Worm (Caenorhabditis elegans) whole organism, L2 larva: ENCODE data around the gene F01D5.7.

ENCODE experiments used
- C34F6.9 ChIP-seq: fragments of 150-350 bp; optimal IDR thresholded peaks from 2 replicates; lab custom pipeline; 2014; ENCODE audit warnings: missing biosample characterization, missing genetic modification characterization
- F13H6.1 ChIP-seq: sonication (generic microtip); optimal IDR thresholded peaks from 2 replicates; lab custom pipeline; 2016; ENCODE audit warnings: missing genetic modification characterization, missing compliant biosample characterization
- R02D3.7 ChIP-seq: fragments of 150-350 bp; optimal IDR thresholded peaks from 2 replicates; lab custom pipeline; 2014; ENCODE audit warnings: missing biosample characterization, missing genetic modification characterization
- Y55F3AM.14 ChIP-seq: fragments of 200-800 bp; sonication (Bioruptor generic); optimal IDR thresholded peaks from 2 replicates; lab custom pipeline; 2018; ENCODE audit warnings: mild to moderate bottlenecking, missing genetic modification characterization, missing compliant biosample characterization
- ZK546.5 ChIP-seq: sonication (generic microtip); optimal IDR thresholded peaks from 2 replicates; lab custom pipeline; 2017; ENCODE audit warnings: missing biosample characterization, missing genetic modification characterization
- alr-1 ChIP-seq: fragments of 150-350 bp; optimal IDR thresholded peaks from 2 replicates; lab custom pipeline; 2014; ENCODE audit warnings: missing biosample characterization, missing genetic modification characterization
- aly-2 ChIP-seq: fragments of 150-350 bp; optimal IDR thresholded peaks from 2 replicates; lab custom pipeline; 2014; ENCODE audit warnings: missing biosample characterization, missing genetic modification characterization
- ama-1 ChIP-seq: fragments of 150-350 bp; optimal IDR thresholded peaks from 2 replicates; lab custom pipeline; 2018; ENCODE audit warnings: inconsistent platforms
- blmp-1 ChIP-seq: sonication (generic microtip); optimal IDR thresholded peaks from 2 replicates; lab custom pipeline; 2017; ENCODE audit warnings: missing genetic modification characterization, mild to moderate bottlenecking, missing compliant biosample characterization, antibody characterized with exemption, moderate library complexity; ENCODE audit not compliant: insufficient read depth
- ceh-16 ChIP-seq: fragments of 150-350 bp; optimal IDR thresholded peaks from 2 replicates; lab custom pipeline; 2014; ENCODE audit warnings: missing biosample characterization, missing genetic modification characterization
- ceh-82 ChIP-seq: fragments of 150-350 bp; optimal IDR thresholded peaks from 2 replicates; lab custom pipeline; 2014; ENCODE audit warnings: missing biosample characterization, missing genetic modification characterization
- crh-2 ChIP-seq: sonication (generic microtip); optimal IDR thresholded peaks from 2 replicates; lab custom pipeline; 2017; ENCODE audit warnings: missing biosample characterization, missing genetic modification characterization
- dmd-4 ChIP-seq: sonication (generic microtip); optimal IDR thresholded peaks from 2 replicates; lab custom pipeline; 2017; ENCODE audit warnings: missing biosample characterization, missing genetic modification characterization
- egl-27 ChIP-seq: sonication (generic microtip); optimal IDR thresholded peaks from 3 replicates; lab custom pipeline; 2017; ENCODE audit warnings: missing biosample characterization, missing genetic modification reagents, missing genetic modification characterization
- elt-1 ChIP-seq: fragments of 150-350 bp; optimal IDR thresholded peaks from 2 replicates; lab custom pipeline; 2014; ENCODE audit warnings: missing biosample characterization, missing genetic modification characterization
- elt-3 ChIP-seq: sonication (generic microtip); optimal IDR thresholded peaks from 2 replicates; lab custom pipeline; 2017; ENCODE audit warnings: missing biosample characterization, missing genetic modification characterization
- fos-1 ChIP-seq: fragments of 150-350 bp; optimal IDR thresholded peaks from 2 replicates; lab custom pipeline; 2014; ENCODE audit warnings: missing biosample characterization, missing genetic modification characterization
- gmeb-1 ChIP-seq: fragments of 150-350 bp; optimal IDR thresholded peaks from 2 replicates; lab custom pipeline; 2014; ENCODE audit warnings: missing biosample characterization, missing genetic modification characterization
- lin-11 ChIP-seq: fragments of 150-350 bp; sonication (generic microtip); optimal IDR thresholded peaks from 2 replicates; lab custom pipeline; 2014; ENCODE audit warnings: missing biosample characterization, missing genetic modification characterization, inconsistent platforms, mixed read lengths
- lin-13 ChIP-seq: fragments of 150-350 bp; optimal IDR thresholded peaks from 2 replicates; lab custom pipeline; 2014; ENCODE audit warnings: missing biosample characterization, missing genetic modification reagents, missing genetic modification characterization
- lin-39 ChIP-seq: fragments of 150-350 bp; optimal IDR thresholded peaks from 2 replicates; lab custom pipeline; 2014; ENCODE audit warnings: missing biosample characterization, missing genetic modification reagents, missing genetic modification characterization
- lsy-2 ChIP-seq, 2 experiments: fragments of 150-350 bp in 1 of 2; sonication (generic microtip) in 1 of 2; optimal IDR thresholded peaks; 2 replicates each; lab custom pipeline; 2014 to 2017; ENCODE audit warnings: missing biosample characterization in 2 of 2, missing genetic modification characterization in 2 of 2
- mab-5 ChIP-seq: fragments of 150-350 bp; optimal IDR thresholded peaks from 2 replicates; lab custom pipeline; 2014; ENCODE audit warnings: missing biosample characterization, missing genetic modification characterization
- mbf-1 ChIP-seq: sonication (generic microtip); optimal IDR thresholded peaks from 2 replicates; lab custom pipeline; 2017; ENCODE audit warnings: missing biosample characterization, missing genetic modification characterization
- mdl-1 ChIP-seq, 2 experiments: fragments of 150-350 bp in 1 of 2; sonication (generic microtip) in 1 of 2; optimal IDR thresholded peaks; 2 replicates each; lab custom pipeline; 2017; ENCODE audit warnings: missing biosample characterization in 2 of 2, missing genetic modification characterization in 2 of 2
- nhr-10 ChIP-seq: sonication (generic microtip); optimal IDR thresholded peaks from 2 replicates; lab custom pipeline; 2017; ENCODE audit warnings: missing biosample characterization, missing genetic modification characterization
- nhr-11 ChIP-seq: fragments of 150-350 bp; optimal IDR thresholded peaks from 2 replicates; lab custom pipeline; 2014; ENCODE audit warnings: missing biosample characterization, missing genetic modification characterization
- nhr-12 ChIP-seq: fragments of 150-350 bp; optimal IDR thresholded peaks from 2 replicates; lab custom pipeline; 2014; ENCODE audit warnings: missing biosample characterization, missing genetic modification characterization
- nhr-129 ChIP-seq: fragments of 150-350 bp; optimal IDR thresholded peaks from 2 replicates; lab custom pipeline; 2014; ENCODE audit warnings: missing biosample characterization, missing genetic modification characterization
- nhr-21 ChIP-seq: fragments of 150-350 bp; optimal IDR thresholded peaks from 2 replicates; lab custom pipeline; 2014; ENCODE audit warnings: missing biosample characterization, missing genetic modification characterization
- nhr-23 ChIP-seq: fragments of 150-350 bp; optimal IDR thresholded peaks from 2 replicates; lab custom pipeline; 2014; ENCODE audit warnings: missing biosample characterization, missing genetic modification reagents, missing genetic modification characterization
- nhr-237 ChIP-seq: fragments of 150-350 bp; optimal IDR thresholded peaks from 2 replicates; lab custom pipeline; 2014; ENCODE audit warnings: missing biosample characterization, missing genetic modification characterization
- nhr-25 ChIP-seq: fragments of 150-350 bp; sonication (generic microtip); optimal IDR thresholded peaks from 3 replicates; lab custom pipeline; 2014; ENCODE audit warnings: missing biosample characterization, missing genetic modification characterization
- nhr-6 ChIP-seq: fragments of 150-350 bp; optimal IDR thresholded peaks from 2 replicates; lab custom pipeline; 2014; ENCODE audit warnings: missing biosample characterization, missing genetic modification characterization
- nhr-77 ChIP-seq: fragments of 150-350 bp; optimal IDR thresholded peaks from 2 replicates; lab custom pipeline; 2014; ENCODE audit warnings: missing biosample characterization, missing genetic modification characterization
- peb-1 ChIP-seq: fragments of 150-350 bp; optimal IDR thresholded peaks from 2 replicates; lab custom pipeline; 2014; ENCODE audit warnings: missing biosample characterization, missing genetic modification characterization
- sem-4 ChIP-seq: fragments of 150-350 bp; optimal IDR thresholded peaks from 2 replicates; lab custom pipeline; 2014; ENCODE audit warnings: missing biosample characterization, missing genetic modification reagents, missing genetic modification characterization
- skn-1 ChIP-seq: sonication (generic microtip); optimal IDR thresholded peaks from 2 replicates; lab custom pipeline; 2017; ENCODE audit warnings: missing biosample characterization, missing genetic modification characterization
- sma-3 ChIP-seq: sonication (generic microtip); optimal IDR thresholded peaks from 2 replicates; lab custom pipeline; 2016; ENCODE audit warnings: missing genetic modification reagents, missing genetic modification characterization, missing compliant biosample characterization
- sma-9 ChIP-seq, 2 experiments: fragments of 150-350 bp in 1 of 2; sonication (generic microtip) in 1 of 2; optimal IDR thresholded peaks; 2 replicates each; lab custom pipeline; 2014 to 2016; ENCODE audit warnings: missing genetic modification characterization in 2 of 2, mild to moderate bottlenecking in 1 of 2, missing biosample characterization in 1 of 2, missing compliant biosample characterization in 1 of 2, missing genetic modification reagents in 1 of 2, moderate library complexity in 1 of 2
- snpc-4 ChIP-seq: fragments of 150-350 bp; optimal IDR thresholded peaks from 2 replicates; lab custom pipeline; 2014; ENCODE audit warnings: missing biosample characterization, missing genetic modification characterization
- unc-39 ChIP-seq: fragments of 150-350 bp; optimal IDR thresholded peaks from 2 replicates; lab custom pipeline; 2014; ENCODE audit warnings: missing biosample characterization, missing genetic modification characterization
- unc-55 ChIP-seq: fragments of 150-350 bp; sonication (generic microtip); optimal IDR thresholded peaks from 3 replicates; lab custom pipeline; 2014; ENCODE audit warnings: missing biosample characterization, missing genetic modification reagents, missing genetic modification characterization
- unc-62 ChIP-seq: fragments of 150-350 bp; optimal IDR thresholded peaks from 2 replicates; lab custom pipeline; 2014; ENCODE audit warnings: missing biosample characterization, missing genetic modification reagents, missing genetic modification characterization
- zag-1 ChIP-seq: fragments of 150-350 bp; optimal IDR thresholded peaks from 2 replicates; lab custom pipeline; 2014; ENCODE audit warnings: missing biosample characterization, missing genetic modification characterization
- ztf-1 ChIP-seq: fragments of 200-800 bp; sonication (Bioruptor generic); conservative IDR thresholded peaks from 2 replicates; pipeline ENCODE4 v1.3.6; 2022; ENCODE audit warnings: missing genetic modification characterization, missing compliant biosample characterization
- ztf-11 ChIP-seq: sonication (generic microtip); optimal IDR thresholded peaks from 2 replicates; lab custom pipeline; 2017; ENCODE audit warnings: missing biosample characterization, missing genetic modification characterization
- ztf-4 ChIP-seq: fragments of 150-350 bp; optimal IDR thresholded peaks from 2 replicates; lab custom pipeline; 2014; ENCODE audit warnings: missing biosample characterization, missing genetic modification characterization

The F01D5.7 gene

DNA sequence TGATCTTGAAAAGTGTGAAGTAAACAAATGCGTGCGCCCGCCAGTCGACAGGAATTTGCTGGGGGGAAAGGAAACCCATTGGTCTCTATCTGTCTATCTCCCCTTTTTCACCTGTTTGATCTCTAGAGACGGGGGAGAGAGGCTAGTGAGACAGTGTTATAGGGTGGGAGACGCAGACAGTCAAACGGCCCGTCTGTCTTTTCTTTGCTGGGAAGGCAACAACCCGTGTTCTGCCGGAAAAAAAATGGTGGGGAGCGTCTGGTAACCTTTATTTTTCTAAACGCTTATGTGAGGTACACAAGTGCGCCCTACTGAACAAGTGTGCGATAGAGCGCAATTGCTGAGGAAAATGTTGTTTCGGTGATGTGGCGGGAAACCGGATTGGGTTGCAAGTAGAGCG is 42.0 kb downstream of the F01D5.7 start:
- no peak for TF ChIP-seq ztf-1 (GFP tag; lab: Robert Waterston, UW)
- TF ChIP-seq alr-1, result no peak
- no peak for TF ChIP-seq nhr-237 (tag; lab: Kevin White, UChicago)
- peak; percentile 51 for TF ChIP-seq blmp-1 (tag; lab: Kevin White, UChicago)
- no peak for TF ChIP-seq elt-1 (tag; lab: Kevin White, UChicago)
- no peak for TF ChIP-seq skn-1 (tag; lab: Kevin White, UChicago)
- TF ChIP-seq sma-9 (GFP tag; optimal IDR thresholded peaks at IDR 0.05; lab: Kevin White, UChicago), result peak; percentile 90
- TF ChIP-seq sma-9 (tag; optimal IDR thresholded peaks at IDR 0.05; lab: Kevin White, UChicago), result no peak
- peak; percentile 47 for TF ChIP-seq ceh-16 (tag; lab: Kevin White, UChicago)
- TF ChIP-seq F13H6.1 (tag; lab: Kevin White, UChicago), result peak; percentile 84
- TF ChIP-seq egl-27 (tag; lab: Kevin White, UChicago), result peak; percentile 56
- TF ChIP-seq ztf-4 (tag; lab: Kevin White, UChicago), result peak; percentile 37
- peak; percentile 8 for TF ChIP-seq mab-5 (tag; lab: Kevin White, UChicago)
- no peak for TF ChIP-seq nhr-6 (tag; lab: Kevin White, UChicago)
- no peak for TF ChIP-seq ZK546.5
- TF ChIP-seq lin-11 (tag; lab: Kevin White, UChicago), result no peak
- peak in 1 of 2 experiments; percentile 22 for TF ChIP-seq mdl-1 (tag; optimal IDR thresholded peaks at IDR 0.05; lab: Kevin White, UChicago)
- no peak for TF ChIP-seq ama-1
- TF ChIP-seq peb-1, result no peak
- TF ChIP-seq C34F6.9 (tag; lab: Kevin White, UChicago), result peak; percentile 54
- peak; percentile 62 for TF ChIP-seq nhr-21 (tag; lab: Kevin White, UChicago)
- no peak for TF ChIP-seq R02D3.7 (tag; lab: Kevin White, UChicago)
- no peak for TF ChIP-seq nhr-23
- no peak for TF ChIP-seq ztf-11 (tag; lab: Kevin White, UChicago)
- TF ChIP-seq zag-1 (tag; lab: Kevin White, UChicago), result no peak
- no peak for TF ChIP-seq lin-39
- no peak for TF ChIP-seq ceh-82 (tag; lab: Kevin White, UChicago)
- peak; percentile 1 for TF ChIP-seq nhr-77
- TF ChIP-seq aly-2 (tag; lab: Kevin White, UChicago), result no peak
- no peak for TF ChIP-seq sem-4 (tag; lab: Kevin White, UChicago)
- no peak for TF ChIP-seq elt-3 (tag; lab: Kevin White, UChicago)
- TF ChIP-seq snpc-4, result no peak
- no peak for TF ChIP-seq unc-55 (GFP tag; lab: Kevin White, UChicago)
- TF ChIP-seq nhr-129 (tag; lab: Kevin White, UChicago), result peak; percentile 81
- peak; percentile 56 for TF ChIP-seq lin-13 (GFP tag; lab: Kevin White, UChicago)
- TF ChIP-seq unc-62 (GFP tag; lab: Kevin White, UChicago), result no peak
- peak; percentile 66 for TF ChIP-seq sma-3 (GFP tag; lab: Kevin White, UChicago)
- TF ChIP-seq dmd-4 (tag; lab: Kevin White, UChicago), result no peak
- no peak for TF ChIP-seq mbf-1
- TF ChIP-seq crh-2, result peak; percentile 53
- TF ChIP-seq unc-39 (tag; lab: Kevin White, UChicago), result no peak
- peak; percentile 58 for TF ChIP-seq gmeb-1 (tag; lab: Kevin White, UChicago)
- TF ChIP-seq nhr-12, result no peak
- TF ChIP-seq nhr-11 (tag; lab: Kevin White, UChicago), result no peak
- TF ChIP-seq Y55F3AM.14, result no peak
- TF ChIP-seq nhr-10 (tag; lab: Kevin White, UChicago), result no peak
- peak; percentile 83 for TF ChIP-seq nhr-25 (tag; lab: Kevin White, UChicago)
- TF ChIP-seq lsy-2 (tag; optimal IDR thresholded peaks at IDR 0.05; lab: Kevin White, UChicago), result peak in 1 of 2 experiments; percentile 66
- peak; percentile 44 for TF ChIP-seq fos-1
